Fruit fly (Drosophila melanogaster) whole organism, prepupa: ENCODE data around the gene CG14132.

Experiments
- CG10669 ChIP-seq: fragments of 200-800 bp; sonication (Bioruptor generic); optimal IDR thresholded peaks from 3 replicates; lab custom pipeline; 2018; ENCODE audit warnings: missing biosample characterization, mild to moderate bottlenecking, missing genetic modification characterization, moderate library complexity
- CG1621 ChIP-seq: fragments of 200-800 bp; sonication (Bioruptor generic); optimal IDR thresholded peaks from 3 replicates; lab custom pipeline; 2018; ENCODE audit warnings: missing biosample characterization, mild to moderate bottlenecking, missing genetic modification characterization
- CG6276 ChIP-seq: fragments of 200-800 bp; sonication (Bioruptor generic); optimal IDR thresholded peaks from 2 replicates; lab custom pipeline; 2017; ENCODE audit warnings: missing biosample characterization, mild to moderate bottlenecking, missing genetic modification characterization
- CG8119 ChIP-seq: fragments of 200-800 bp; sonication (Bioruptor generic); IDR thresholded peaks from 3 replicates; pipeline ENCODE4 v1.3.6; 2022; ENCODE audit warnings: missing biosample characterization, missing genetic modification characterization
- CG8632 ChIP-seq: fragments of 200-800 bp; sonication (Bioruptor generic); optimal IDR thresholded peaks from 3 replicates; lab custom pipeline; 2016; ENCODE audit warnings: missing biosample characterization, missing genetic modification characterization
- Hr39 ChIP-seq: fragments of 200-800 bp; sonication (Bioruptor generic); optimal IDR thresholded peaks from 2 replicates; lab custom pipeline; 2016; ENCODE audit warnings: missing biosample characterization, missing genetic modification characterization
- Lpt ChIP-seq: fragments of 200-800 bp; sonication (Bioruptor generic); optimal IDR thresholded peaks from 3 replicates; lab custom pipeline; 2016; ENCODE audit warnings: missing biosample characterization, missing genetic modification characterization
- Sox102F ChIP-seq: fragments of 200-800 bp; sonication (Bioruptor generic); optimal IDR thresholded peaks from 2 replicates; lab custom pipeline; 2016; ENCODE audit warnings: missing biosample characterization, mild to moderate bottlenecking, missing genetic modification characterization
- Sox15 ChIP-seq: fragments of 200-800 bp; sonication (Bioruptor generic); optimal IDR thresholded peaks from 3 replicates; lab custom pipeline; 2016; ENCODE audit warnings: missing biosample characterization, missing genetic modification characterization
- esn ChIP-seq: fragments of 200-800 bp; sonication (Bioruptor generic); optimal IDR thresholded peaks from 2 replicates; lab custom pipeline; 2016; ENCODE audit warnings: missing biosample characterization, mild to moderate bottlenecking, missing genetic modification characterization, moderate library complexity
- pdm3 ChIP-seq: fragments of 200-800 bp; sonication (Bioruptor generic); optimal IDR thresholded peaks from 3 replicates; lab custom pipeline; 2016; ENCODE audit warnings: missing biosample characterization, missing genetic modification characterization
- svp ChIP-seq: fragments of 200-800 bp; sonication (Bioruptor generic); peaks from one replicate; lab custom pipeline; 2016; ENCODE audit warnings: missing biosample characterization, missing genetic modification characterization
- topi ChIP-seq: fragments of 200-800 bp; sonication (Bioruptor generic); optimal IDR thresholded peaks from 3 replicates; lab custom pipeline; 2016; ENCODE audit warnings: missing biosample characterization, missing genetic modification characterization

dm6 chr3L:11711789-11712188 is 3.3 kb downstream of the CG14132 start:
- no peak for TF ChIP-seq Hr39 (GFP tag; lab: Kevin White, UChicago)
- TF ChIP-seq svp (GFP tag; lab: Kevin White, UChicago), result no peak
- TF ChIP-seq Lpt (GFP tag; lab: Kevin White, UChicago), result no peak
- no peak for TF ChIP-seq CG6276 (GFP tag; lab: Kevin White, UChicago)
- TF ChIP-seq CG8632 (GFP tag; lab: Kevin White, UChicago), result no peak
- TF ChIP-seq esn (GFP tag; lab: Kevin White, UChicago), result no peak
- TF ChIP-seq topi, result no peak
- TF ChIP-seq CG8119, result no peak
- no peak for TF ChIP-seq Sox102F (GFP tag; lab: Kevin White, UChicago)
- no peak for TF ChIP-seq CG1621
- TF ChIP-seq Sox15 (GFP tag; lab: Kevin White, UChicago), result no peak
- no peak for TF ChIP-seq CG10669
- no peak for TF ChIP-seq pdm3 (GFP tag; lab: Kevin White, UChicago)
